Worm (Caenorhabditis elegans) whole organism, late embryonic: ENCODE data around the gene acs-10.

Source experiments
- C08G9.2 ChIP-seq: sonication (generic microtip); optimal IDR thresholded peaks from 2 replicates; lab custom pipeline; 2016; ENCODE audit warnings: mild to moderate bottlenecking, missing genetic modification characterization, moderate library complexity, missing compliant biosample characterization
- C38D4.7 ChIP-seq: fragments of 200-800 bp; sonication (Bioruptor generic); optimal IDR thresholded peaks from 2 replicates; lab custom pipeline; 2018; ENCODE audit warnings: mild to moderate bottlenecking, missing genetic modification characterization, moderate library complexity, missing compliant biosample characterization
- F13H6.1 ChIP-seq: sonication (generic microtip); optimal IDR thresholded peaks from 2 replicates; lab custom pipeline; 2016; ENCODE audit warnings: missing genetic modification characterization, missing compliant biosample characterization
- T23F11.4 ChIP-seq: fragments of 200-800 bp; sonication (Bioruptor generic); optimal IDR thresholded peaks from 2 replicates; lab custom pipeline; 2018; ENCODE audit warnings: mild to moderate bottlenecking, missing genetic modification characterization, missing compliant biosample characterization
- Y22D7AL.16 ChIP-seq: sonication (generic microtip); optimal IDR thresholded peaks from 2 replicates; lab custom pipeline; 2016; ENCODE audit warnings: missing genetic modification characterization, missing compliant biosample characterization
- ceh-14 ChIP-seq: sonication (generic microtip); optimal IDR thresholded peaks from 2 replicates; lab custom pipeline; 2016; ENCODE audit warnings: missing genotype, missing genetic modification characterization, missing compliant biosample characterization
- ceh-18 ChIP-seq: sonication (generic microtip); optimal IDR thresholded peaks from 2 replicates; lab custom pipeline; 2016; ENCODE audit warnings: missing genetic modification characterization, missing compliant biosample characterization
- ceh-19 ChIP-seq: fragments of 200-800 bp; sonication (Bioruptor generic); optimal IDR thresholded peaks from 2 replicates; lab custom pipeline; 2018; ENCODE audit warnings: mild to moderate bottlenecking, missing genetic modification characterization, missing compliant biosample characterization
- ceh-2 ChIP-seq: sonication (generic microtip); optimal IDR thresholded peaks from 2 replicates; lab custom pipeline; 2016; ENCODE audit warnings: missing genotype, missing genetic modification characterization, missing compliant biosample characterization
- ceh-24 ChIP-seq: sonication (generic microtip); optimal IDR thresholded peaks from 2 replicates; lab custom pipeline; 2016; ENCODE audit warnings: mild to moderate bottlenecking, missing genetic modification characterization, missing compliant biosample characterization
- ceh-31 ChIP-seq: sonication (generic microtip); optimal IDR thresholded peaks from 2 replicates; lab custom pipeline; 2016; ENCODE audit warnings: missing genetic modification characterization, missing compliant biosample characterization
- ceh-45 ChIP-seq: fragments of 200-800 bp; sonication (Bioruptor generic); IDR thresholded peaks from 2 replicates; pipeline ENCODE4 v1.3.6; 2022; ENCODE audit warnings: missing genetic modification reagents, missing genetic modification characterization, missing compliant biosample characterization
- ceh-6 ChIP-seq: fragments of 200-800 bp; sonication (Bioruptor generic); optimal IDR thresholded peaks from 2 replicates; lab custom pipeline; 2018; ENCODE audit warnings: mild to moderate bottlenecking, missing genetic modification characterization, missing compliant biosample characterization
- dmd-4 ChIP-seq: sonication (generic microtip); optimal IDR thresholded peaks from 2 replicates; lab custom pipeline; 2016; ENCODE audit warnings: borderline replicate concordance, missing genetic modification characterization, missing compliant biosample characterization
- elt-2 ChIP-seq: sonication (generic microtip); optimal IDR thresholded peaks from 2 replicates; lab custom pipeline; 2016; ENCODE audit warnings: missing genetic modification reagents, missing genetic modification characterization, missing compliant biosample characterization
- elt-4 ChIP-seq: sonication (generic microtip); optimal IDR thresholded peaks from 2 replicates; lab custom pipeline; 2016; ENCODE audit warnings: missing genetic modification characterization, missing compliant biosample characterization
- ets-4 ChIP-seq: sonication (generic microtip); optimal IDR thresholded peaks from 2 replicates; lab custom pipeline; 2016; ENCODE audit warnings: missing genetic modification characterization, missing compliant biosample characterization
- fax-1 ChIP-seq: sonication (generic microtip); optimal IDR thresholded peaks from 2 replicates; lab custom pipeline; 2016; ENCODE audit warnings: missing genotype, missing genetic modification characterization, missing compliant biosample characterization
- gmeb-2 ChIP-seq: sonication (generic microtip); optimal IDR thresholded peaks from 2 replicates; lab custom pipeline; 2016; ENCODE audit warnings: missing genetic modification characterization, inconsistent platforms, missing compliant biosample characterization
- hlh-13 ChIP-seq: fragments of 200-800 bp; sonication (Bioruptor generic); optimal IDR thresholded peaks from 2 replicates; lab custom pipeline; 2018; ENCODE audit warnings: mild to moderate bottlenecking, missing genetic modification characterization, missing compliant biosample characterization
- hlh-15 ChIP-seq: sonication (generic microtip); optimal IDR thresholded peaks from 2 replicates; lab custom pipeline; 2016; ENCODE audit warnings: missing genetic modification characterization, missing compliant biosample characterization
- hlh-30 ChIP-seq: sonication (generic microtip); optimal IDR thresholded peaks from 2 replicates; lab custom pipeline; 2017; ENCODE audit warnings: antibody characterized with exemption, missing genetic modification characterization, missing compliant biosample characterization; ENCODE audit not compliant: insufficient read depth
- hlh-8 ChIP-seq: sonication (generic microtip); optimal IDR thresholded peaks from 2 replicates; lab custom pipeline; 2016; ENCODE audit warnings: missing genotype, missing genetic modification characterization, missing compliant biosample characterization
- lim-6 ChIP-seq: sonication (generic microtip); optimal IDR thresholded peaks from 2 replicates; lab custom pipeline; 2016; ENCODE audit warnings: missing genetic modification characterization, missing compliant biosample characterization
- madf-2 ChIP-seq: sonication (generic microtip); optimal IDR thresholded peaks from 2 replicates; lab custom pipeline; 2017; ENCODE audit warnings: missing genetic modification characterization, missing compliant biosample characterization
- npax-4 ChIP-seq: sonication (generic microtip); optimal IDR thresholded peaks from 2 replicates; lab custom pipeline; 2016; ENCODE audit warnings: missing genetic modification characterization, missing compliant biosample characterization
- pag-3 ChIP-seq: sonication (generic microtip); optimal IDR thresholded peaks from 2 replicates; lab custom pipeline; 2016; ENCODE audit warnings: missing compliant biosample characterization, missing genetic modification characterization, borderline replicate concordance
- pax-1 ChIP-seq: fragments of 150-350 bp; optimal IDR thresholded peaks from 2 replicates; lab custom pipeline; 2014; ENCODE audit warnings: missing biosample characterization, missing genetic modification characterization
- pha-2 ChIP-seq: sonication (generic microtip); optimal IDR thresholded peaks from 2 replicates; lab custom pipeline; 2017; ENCODE audit warnings: mild to moderate bottlenecking, missing genetic modification characterization, missing compliant biosample characterization
- rnt-1 ChIP-seq: sonication (generic microtip); optimal IDR thresholded peaks from 2 replicates; lab custom pipeline; 2016; ENCODE audit warnings: missing genetic modification characterization, missing compliant biosample characterization
- sdc-2 ChIP-seq: sonication (generic microtip); optimal IDR thresholded peaks from 2 replicates; lab custom pipeline; 2016; ENCODE audit warnings: missing genotype, missing genetic modification characterization, missing compliant biosample characterization
- tbx-2 ChIP-seq: sonication (generic microtip); optimal IDR thresholded peaks from 2 replicates; lab custom pipeline; 2016; ENCODE audit warnings: missing genetic modification characterization, missing compliant biosample characterization
- ttx-3 ChIP-seq: sonication (generic microtip); optimal IDR thresholded peaks from 2 replicates; lab custom pipeline; 2016; ENCODE audit warnings: missing genetic modification reagents, missing genetic modification characterization, missing compliant biosample characterization
- unc-42 ChIP-seq: sonication (generic microtip); optimal IDR thresholded peaks from 2 replicates; lab custom pipeline; 2016; ENCODE audit warnings: missing genotype, missing genetic modification characterization, missing compliant biosample characterization
- zip-5 ChIP-seq: sonication (generic microtip); optimal IDR thresholded peaks from 2 replicates; lab custom pipeline; 2016; ENCODE audit warnings: missing genetic modification characterization, missing compliant biosample characterization
- ztf-16 ChIP-seq: sonication (generic microtip); optimal IDR thresholded peaks from 2 replicates; lab custom pipeline; 2017; ENCODE audit warnings: missing genetic modification characterization, missing compliant biosample characterization

Gene acs-10

DNA sequence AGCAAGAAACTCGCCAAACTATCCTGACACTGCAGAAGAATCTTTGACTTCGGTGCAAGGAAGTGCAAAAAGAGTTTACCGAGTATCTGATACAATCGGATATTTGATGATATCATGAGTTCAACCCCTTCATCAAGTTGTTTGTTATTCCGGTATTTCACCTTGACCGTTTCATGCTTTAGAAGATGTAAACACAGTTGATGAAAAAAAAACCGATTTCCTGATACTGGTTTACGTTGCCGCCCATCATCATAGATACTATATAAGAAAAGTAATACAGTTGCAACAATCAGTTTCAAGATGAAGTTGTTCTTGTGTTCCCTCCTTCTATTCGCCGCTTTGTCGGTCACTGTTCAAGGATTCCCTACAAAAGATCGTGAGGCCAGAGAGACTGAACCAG, 38.8 kb upstream of the acs-10 start, which contains the start of gene H39E23.3:
Gene H39E23.3, plus strand, starts transcription at position 301 of the 400 bp plus-strand sequence.
- no peak for TF ChIP-seq elt-4 (tag; lab: Kevin White, UChicago)
- no peak for TF ChIP-seq T23F11.4 (GFP tag; lab: Kevin White, UChicago)
- TF ChIP-seq F13H6.1 (tag; lab: Kevin White, UChicago) = no peak
- TF ChIP-seq ceh-2 (tag; lab: Kevin White, UChicago) = no peak
- no peak for TF ChIP-seq zip-5 (tag; lab: Kevin White, UChicago)
- TF ChIP-seq ets-4 (tag; lab: Kevin White, UChicago) = no peak
- TF ChIP-seq pha-2 (tag; lab: Kevin White, UChicago) = no peak
- no peak for TF ChIP-seq dmd-4 (tag; lab: Kevin White, UChicago)
- no peak for TF ChIP-seq fax-1 (tag; lab: Kevin White, UChicago)
- TF ChIP-seq C38D4.7 = no peak
- TF ChIP-seq npax-4 (tag; lab: Kevin White, UChicago) = no peak
- TF ChIP-seq hlh-8 = no peak
- TF ChIP-seq lim-6 (tag; lab: Kevin White, UChicago) = no peak
- no peak for TF ChIP-seq gmeb-2 (tag; lab: Kevin White, UChicago)
- TF ChIP-seq hlh-30 (tag; lab: Kevin White, UChicago) = no peak
- no peak for TF ChIP-seq C08G9.2 (tag; lab: Kevin White, UChicago)
- no peak for TF ChIP-seq ceh-18 (tag; lab: Kevin White, UChicago)
- TF ChIP-seq ceh-6 (GFP tag; lab: Kevin White, UChicago) = no peak
- TF ChIP-seq pag-3 (tag; lab: Kevin White, UChicago) = no peak

- TF ChIP-seq ceh-2 (tag; lab: Kevin White, UChicago) = no peak
- TF ChIP-seq pax-1 (tag; lab: Kevin White, UChicago) = no peak
- no peak for TF ChIP-seq ceh-18 (tag; lab: Kevin White, UChicago)
- no peak for TF ChIP-seq Y22D7AL.16 (tag; lab: Kevin White, UChicago)
- TF ChIP-seq ceh-45 (GFP tag; lab: Robert Waterston, UW) = no peak
- no peak for TF ChIP-seq rnt-1 (tag; lab: Kevin White, UChicago)
Observed at ce11 chrV:14110042-14110441, 36.3 kb upstream of the acs-10 start, which contains the start of gene H39E23.2. Gene H39E23.2, plus strand, starts transcription at chrV:14110342.

- no peak for TF ChIP-seq npax-4 (tag; lab: Kevin White, UChicago)
- no peak for TF ChIP-seq unc-42
- TF ChIP-seq elt-2 = no peak
- TF ChIP-seq C38D4.7 = no peak
- no peak for TF ChIP-seq pag-3 (tag; lab: Kevin White, UChicago)
- no peak for TF ChIP-seq madf-2 (tag; lab: Kevin White, UChicago)
- no peak for TF ChIP-seq ztf-16
- TF ChIP-seq ttx-3 (tag; lab: Kevin White, UChicago) = no peak
- TF ChIP-seq hlh-13 = no peak
- TF ChIP-seq ceh-24 (tag; lab: Kevin White, UChicago) = no peak
Observed at ce11 chrV:14120674-14121073, 25.6 kb upstream of the acs-10 start.

- TF ChIP-seq ceh-2 (tag; lab: Kevin White, UChicago) (no peak), ztf-16 (no peak), C38D4.7 (no peak), ceh-31 (tag; lab: Kevin White, UChicago) (no peak), sdc-2 (tag; lab: Kevin White, UChicago) (no peak), pax-1 (tag; lab: Kevin White, UChicago) (no peak), ceh-14 (no peak), dmd-4 (tag; lab: Kevin White, UChicago) (no peak), ceh-19 (GFP tag; lab: Kevin White, UChicago) (no peak), hlh-15 (no peak), hlh-8 (no peak), tbx-2 (tag; lab: Kevin White, UChicago) (no peak)
Observed at ce11 chrV:14123176-14123575, 23.1 kb upstream of the acs-10 start.
